Worm (Caenorhabditis elegans): ENCODE results near the gene F36A4.4.

- TF ChIP-seq aha-1 (tag; optimal IDR thresholded peaks at IDR 0.05), result no peak
- TF ChIP-seq nhr-77 (tag; optimal IDR thresholded peaks at IDR 0.05), result no peak
- no peak for TF ChIP-seq ztf-11 (tag; optimal IDR thresholded peaks at IDR 0.05)
- TF ChIP-seq lsy-2 (tag; optimal IDR thresholded peaks at IDR 0.05), result no peak
- no peak for TF ChIP-seq unc-62 (GFP tag; optimal IDR thresholded peaks at IDR 0.05)
- TF ChIP-seq egl-27 (tag; optimal IDR thresholded peaks at IDR 0.05), result no peak
- no peak for TF ChIP-seq fkh-10 (GFP tag; optimal IDR thresholded peaks at IDR 0.05)
- no peak for TF ChIP-seq lin-13 (GFP tag; optimal IDR thresholded peaks at IDR 0.05)
- no peak for TF ChIP-seq lir-3 (tag; optimal IDR thresholded peaks at IDR 0.05; ENCODE audit: poor library complexity)
- no peak for TF ChIP-seq skn-1 (tag; optimal IDR thresholded peaks at IDR 0.05)
- TF ChIP-seq ama-1 (optimal IDR thresholded peaks at IDR 0.05), result no peak
Observed at ce11 chrIV:4236025-4236407, 31.4 kb upstream of the F36A4.4 start.

Measured in whole organism, L1 larva.